Worm (Caenorhabditis elegans) whole organism, L3 larva: Measurements from ENCODE around the gene emb-9.

Experiments
- R02D3.7 ChIP-seq: fragments of 150-350 bp; optimal IDR thresholded peaks from 2 replicates; lab custom pipeline; 2014; ENCODE audit warnings: missing biosample characterization, missing genetic modification characterization
- ZK546.5 ChIP-seq: sonication (generic microtip); optimal IDR thresholded peaks from 2 replicates; lab custom pipeline; 2017; ENCODE audit warnings: missing biosample characterization, missing genetic modification characterization
- ceh-16 ChIP-seq: sonication (generic microtip); optimal IDR thresholded peaks from 2 replicates; lab custom pipeline; 2017; ENCODE audit warnings: missing biosample characterization, missing genetic modification characterization
- ceh-9 ChIP-seq: sonication (generic microtip); optimal IDR thresholded peaks from 2 replicates; lab custom pipeline; 2018; ENCODE audit warnings: missing biosample characterization, missing genetic modification characterization
- daf-12 ChIP-seq: fragments of 150-350 bp; optimal IDR thresholded peaks from 2 replicates; lab custom pipeline; 2014; ENCODE audit warnings: missing biosample characterization, missing genetic modification reagents, missing genetic modification characterization
- egl-27 ChIP-seq: sonication (generic microtip); optimal IDR thresholded peaks from 4 replicates; lab custom pipeline; 2017; ENCODE audit warnings: missing biosample characterization, missing genetic modification reagents, missing genetic modification characterization
- elt-1 ChIP-seq: fragments of 150-350 bp; optimal IDR thresholded peaks from 2 replicates; lab custom pipeline; 2014; ENCODE audit warnings: missing biosample characterization, missing genetic modification characterization
- elt-2 ChIP-seq: sonication (generic microtip); optimal IDR thresholded peaks from 2 replicates; lab custom pipeline; 2016; ENCODE audit warnings: missing genetic modification reagents, mild to moderate bottlenecking, missing genetic modification characterization, missing compliant biosample characterization
- elt-3 ChIP-seq, 3 experiments: fragments of 150-350 bp in 1 of 3; sonication (generic microtip) in 2 of 3; optimal IDR thresholded peaks; 2 replicates in 2 of 3; 4 replicates in 1 of 3; lab custom pipeline; 2014 to 2017; ENCODE audit warnings: missing biosample characterization in 3 of 3, missing genetic modification characterization in 3 of 3
- fkh-10 ChIP-seq: sonication (generic microtip); optimal IDR thresholded peaks from 2 replicates; lab custom pipeline; 2017; ENCODE audit warnings: missing biosample characterization, missing genetic modification reagents, missing genetic modification characterization
- fkh-2 ChIP-seq: fragments of 150-350 bp; optimal IDR thresholded peaks from 2 replicates; lab custom pipeline; 2014; ENCODE audit warnings: missing biosample characterization, missing genetic modification reagents, missing genetic modification characterization
- fos-1 ChIP-seq: fragments of 150-350 bp; optimal IDR thresholded peaks from 2 replicates; lab custom pipeline; 2014; ENCODE audit warnings: missing biosample characterization, missing genetic modification characterization
- jun-1 ChIP-seq: fragments of 150-350 bp; optimal IDR thresholded peaks from 2 replicates; lab custom pipeline; 2014; ENCODE audit warnings: missing biosample characterization, missing genetic modification reagents, missing genetic modification characterization
- lin-15B ChIP-seq: fragments of 150-350 bp; optimal IDR thresholded peaks from 2 replicates; lab custom pipeline; 2014; ENCODE audit warnings: missing biosample characterization, missing genetic modification characterization
- mml-1 ChIP-seq: fragments of 150-350 bp; sonication (generic microtip); optimal IDR thresholded peaks from 3 replicates; lab custom pipeline; 2014; ENCODE audit warnings: missing biosample characterization, missing genetic modification characterization
- nfya-1 ChIP-seq: sonication (generic microtip); optimal IDR thresholded peaks from 2 replicates; lab custom pipeline; 2017; ENCODE audit warnings: missing genetic modification characterization, mild to moderate bottlenecking, missing compliant biosample characterization, antibody characterized with exemption, moderate library complexity; ENCODE audit not compliant: insufficient read depth
- nhr-11 ChIP-seq: fragments of 150-350 bp; optimal IDR thresholded peaks from 2 replicates; lab custom pipeline; 2014; ENCODE audit warnings: missing biosample characterization, missing genetic modification characterization
- nhr-12 ChIP-seq: fragments of 150-350 bp; optimal IDR thresholded peaks from 2 replicates; lab custom pipeline; 2014; ENCODE audit warnings: missing biosample characterization, missing genetic modification characterization
- nhr-23 ChIP-seq: fragments of 150-350 bp; optimal IDR thresholded peaks from 2 replicates; lab custom pipeline; 2014; ENCODE audit warnings: missing biosample characterization, missing genetic modification reagents, missing genetic modification characterization
- nhr-237 ChIP-seq: fragments of 150-350 bp; optimal IDR thresholded peaks from 2 replicates; lab custom pipeline; 2014; ENCODE audit warnings: missing biosample characterization, missing genetic modification characterization
- nhr-25 ChIP-seq: sonication (generic microtip); optimal IDR thresholded peaks from 2 replicates; lab custom pipeline; 2017; ENCODE audit warnings: missing biosample characterization, missing genetic modification characterization
- nhr-28 ChIP-seq: fragments of 150-350 bp; optimal IDR thresholded peaks from 2 replicates; lab custom pipeline; 2014; ENCODE audit warnings: missing biosample characterization, missing genetic modification characterization
- nhr-43 ChIP-seq: sonication (generic microtip); optimal IDR thresholded peaks from 2 replicates; lab custom pipeline; 2016; ENCODE audit warnings: mild to moderate bottlenecking, missing genetic modification characterization, missing compliant biosample characterization; ENCODE audit not compliant: poor library complexity, severe bottlenecking
- nhr-76 ChIP-seq: fragments of 150-350 bp; sonication (generic microtip); optimal IDR thresholded peaks from 5 replicates; lab custom pipeline; 2014; ENCODE audit warnings: missing biosample characterization, missing genetic modification characterization
- nhr-77 ChIP-seq: fragments of 150-350 bp; optimal IDR thresholded peaks from 2 replicates; lab custom pipeline; 2014; ENCODE audit warnings: missing biosample characterization, missing genetic modification characterization
- pha-4 ChIP-seq: fragments of 150-350 bp; optimal IDR thresholded peaks from 2 replicates; lab custom pipeline; 2014; ENCODE audit warnings: missing biosample characterization, missing genetic modification reagents, missing genetic modification characterization
- pqm-1 ChIP-seq: fragments of 150-350 bp; optimal IDR thresholded peaks from 2 replicates; lab custom pipeline; 2017; ENCODE audit warnings: missing biosample characterization, missing genetic modification characterization, inconsistent platforms
- sea-2 ChIP-seq: fragments of 150-350 bp; sonication (generic microtip); optimal IDR thresholded peaks from 4 replicates; lab custom pipeline; 2014; ENCODE audit warnings: missing biosample characterization, missing genetic modification reagents, missing genetic modification characterization
- skn-1 ChIP-seq: fragments of 150-350 bp; optimal IDR thresholded peaks from 2 replicates; lab custom pipeline; 2014; ENCODE audit warnings: missing biosample characterization, missing genetic modification characterization
- snpc-4 ChIP-seq: fragments of 150-350 bp; optimal IDR thresholded peaks from 2 replicates; lab custom pipeline; 2014; ENCODE audit warnings: missing biosample characterization, missing genetic modification characterization
- tbx-2 ChIP-seq: sonication (generic microtip); optimal IDR thresholded peaks from 2 replicates; lab custom pipeline; 2016; ENCODE audit warnings: mild to moderate bottlenecking, missing genetic modification characterization, missing compliant biosample characterization
- unc-39 ChIP-seq: sonication (generic microtip); optimal IDR thresholded peaks from 4 replicates; lab custom pipeline; 2017; ENCODE audit warnings: missing biosample characterization, missing genetic modification characterization
- unc-62 ChIP-seq: fragments of 150-350 bp; sonication (generic microtip); optimal IDR thresholded peaks from 4 replicates; lab custom pipeline; 2014; ENCODE audit warnings: missing biosample characterization, missing genetic modification reagents, missing genetic modification characterization
- zag-1 ChIP-seq: fragments of 150-350 bp; optimal IDR thresholded peaks from 2 replicates; lab custom pipeline; 2014; ENCODE audit warnings: missing biosample characterization, missing genetic modification characterization
- ztf-4 ChIP-seq: fragments of 150-350 bp; optimal IDR thresholded peaks from 2 replicates; lab custom pipeline; 2014; ENCODE audit warnings: missing biosample characterization, missing genetic modification characterization

The emb-9 gene

DNA sequence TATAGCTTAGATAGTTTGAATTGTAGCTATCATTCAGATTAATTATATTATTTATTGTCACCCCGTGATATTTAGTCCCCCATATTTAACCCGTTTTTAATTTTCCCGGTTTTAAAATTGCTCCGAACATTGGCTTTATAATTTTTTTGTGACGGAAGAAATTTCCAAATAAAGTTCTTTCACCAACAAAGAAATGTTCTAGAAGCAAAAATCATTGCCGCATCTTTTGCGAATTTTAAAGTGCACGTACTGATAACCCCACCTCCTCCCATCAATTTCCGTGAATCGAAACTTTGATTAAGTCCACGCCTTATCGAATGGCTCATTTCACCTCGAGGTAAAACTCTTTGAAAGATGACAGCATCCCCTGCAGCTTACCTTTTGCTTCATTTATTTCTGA is 19.5 kb downstream of the emb-9 start, which contains the start of gene C40H1.7:
C40H1.7 (plus strand) TSS at position 301 of the 400 bp plus-strand sequence.
- TF ChIP-seq ceh-16 (tag; lab: Kevin White, UChicago) (no peak), skn-1 (tag; lab: Kevin White, UChicago) (no peak), ZK546.5 (tag; lab: Kevin White, UChicago) (no peak), fkh-2 (tag; lab: Kevin White, UChicago) (no peak), elt-2 (tag; lab: Kevin White, UChicago) (peak; percentile 34), lin-15B (tag; lab: Kevin White, UChicago) (no peak), fkh-10 (GFP tag; lab: Kevin White, UChicago) (no peak)

DNA sequence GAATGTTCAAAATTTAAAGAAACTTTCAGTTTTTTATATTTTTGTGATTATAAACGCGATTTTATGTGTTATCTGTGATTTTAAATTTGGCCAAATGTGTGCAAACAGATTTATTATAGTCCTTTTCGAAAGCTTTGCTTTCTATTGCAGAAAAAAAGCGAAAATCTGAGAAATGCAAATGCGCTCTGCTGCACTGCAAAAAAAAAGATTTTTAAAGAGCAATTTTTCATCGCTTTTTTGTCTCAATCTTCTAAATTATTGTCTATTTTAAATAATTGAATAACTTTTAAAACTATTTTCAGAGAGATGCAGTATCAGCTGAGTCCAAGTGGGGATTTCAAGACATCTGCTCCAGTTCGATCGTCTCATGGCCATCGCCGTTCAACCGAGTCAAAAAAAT is 22.2 kb downstream of the emb-9 start, which contains the start of gene cpb-1:
cpb-1 (plus strand) TSS at position 301 of the 400 bp plus-strand sequence.
- TF ChIP-seq snpc-4 (no peak), nhr-25 (tag; lab: Kevin White, UChicago) (no peak), fos-1 (tag; lab: Kevin White, UChicago) (no peak), fkh-2 (tag; lab: Kevin White, UChicago) (no peak), nhr-23 (tag; lab: Kevin White, UChicago) (no peak), jun-1 (tag; lab: Kevin White, UChicago) (no peak), elt-2 (tag; lab: Kevin White, UChicago) (no peak)
- TF ChIP-seq, all 47 proteins: peak for 0

DNA sequence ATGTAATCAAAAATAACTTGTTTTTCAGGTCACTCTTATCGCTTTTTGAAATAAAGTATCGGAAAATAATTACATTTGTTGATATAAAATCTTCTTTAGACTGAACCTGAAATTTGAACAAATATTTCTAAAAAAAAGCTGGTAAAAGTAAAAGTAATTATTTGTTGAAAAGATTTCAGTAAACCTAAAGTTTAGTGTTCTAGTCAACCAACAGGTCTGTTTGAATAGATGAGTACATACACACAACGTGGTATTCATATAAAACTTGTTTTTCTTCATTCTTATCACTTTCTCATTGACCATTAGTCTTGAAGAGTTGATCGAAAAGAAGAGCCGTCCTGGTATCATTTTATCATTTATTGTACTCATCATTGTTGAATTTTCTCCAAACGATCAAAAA is 24.6 kb downstream of the emb-9 start, which contains the start of gene C40H1.9:
C40H1.9 (plus strand) TSS at position 301 of the 400 bp plus-strand sequence.
- TF ChIP-seq pha-4: peak; percentile 16
- TF ChIP-seq nhr-28 (tag; lab: Kevin White, UChicago): no peak
- TF ChIP-seq tbx-2 (tag; lab: Kevin White, UChicago): no peak
- TF ChIP-seq, all 47 proteins: peak for 1

DNA sequence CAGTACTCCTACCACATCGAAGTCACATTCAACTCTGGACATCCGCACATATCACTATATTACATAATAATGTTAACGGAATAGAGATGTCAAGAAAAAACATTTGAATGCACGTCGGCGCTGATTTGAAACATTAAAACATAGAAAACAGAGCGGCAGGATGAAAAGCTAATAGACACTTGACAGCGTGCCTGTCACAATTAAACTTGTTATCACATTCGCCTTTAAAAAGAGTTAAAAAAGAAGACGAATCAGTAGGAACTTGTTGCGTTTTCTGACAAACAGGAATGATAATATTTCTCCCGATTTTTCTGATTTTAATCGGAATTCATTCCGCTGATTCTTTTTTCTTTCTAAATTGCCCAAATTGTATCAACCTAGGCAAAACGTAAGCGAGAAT is 26.6 kb downstream of the emb-9 start:
- TF ChIP-seq nhr-237 (tag; lab: Kevin White, UChicago): no peak
- peak; percentile 70 for TF ChIP-seq elt-2 (tag; lab: Kevin White, UChicago)
- TF ChIP-seq, all 47 proteins: peak for 1

DNA sequence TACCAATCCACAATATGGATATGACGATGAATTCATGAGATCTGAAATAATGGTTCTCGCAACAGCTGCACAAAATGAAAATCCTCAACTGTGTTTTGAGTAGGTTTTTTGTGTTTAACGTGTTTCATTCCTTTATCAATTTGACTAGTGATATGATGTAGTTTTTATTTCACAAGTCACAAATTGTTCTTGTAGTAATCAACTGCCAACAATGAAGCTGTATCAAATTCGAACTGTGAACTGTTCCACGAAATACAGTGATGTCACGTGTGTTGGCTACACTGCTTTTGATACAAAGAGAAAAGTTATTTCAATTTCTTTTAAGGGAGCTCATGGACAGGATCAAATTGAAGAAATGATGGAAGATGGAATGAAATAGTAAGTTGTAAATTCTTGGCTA is 29.1 kb downstream of the emb-9 start:
- TF ChIP-seq pqm-1 (tag; lab: Kevin White, UChicago) (peak; percentile 24), nhr-43 (tag; lab: Kevin White, UChicago) (no peak), elt-2 (tag; lab: Kevin White, UChicago) (peak; percentile 67), skn-1 (tag; lab: Kevin White, UChicago) (no peak), pha-4 (no peak), zag-1 (tag; lab: Kevin White, UChicago) (no peak), nhr-12 (tag; lab: Kevin White, UChicago) (no peak), egl-27 (tag; lab: Kevin White, UChicago) (no peak), unc-62 (GFP tag; lab: Kevin White, UChicago) (no peak)

DNA sequence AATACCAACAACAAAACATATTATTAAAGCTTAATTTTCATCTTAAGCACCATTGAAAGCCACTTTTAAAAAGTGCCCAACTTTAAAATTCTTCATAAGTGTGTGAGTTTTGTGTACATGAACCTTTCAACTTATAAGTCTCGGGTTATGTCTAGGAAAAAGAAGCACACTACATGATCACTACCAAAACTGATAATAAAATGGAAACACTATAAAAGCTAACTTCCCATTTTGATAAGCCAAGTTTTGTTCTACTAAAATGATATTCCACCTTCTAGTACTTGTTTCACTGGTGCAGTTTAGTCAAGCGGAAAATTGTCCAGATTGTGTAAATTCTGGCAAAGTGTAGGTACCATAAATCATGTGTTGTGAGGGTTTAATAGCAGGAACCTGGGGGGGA is 29.8 kb downstream of the emb-9 start, which contains the start of gene C40H1.8:
C40H1.8 (plus strand) TSS at position 242 of the 400 bp plus-strand sequence.
- TF ChIP-seq elt-2 (tag; lab: Kevin White, UChicago) (peak; percentile 51), jun-1 (tag; lab: Kevin White, UChicago) (no peak)

DNA sequence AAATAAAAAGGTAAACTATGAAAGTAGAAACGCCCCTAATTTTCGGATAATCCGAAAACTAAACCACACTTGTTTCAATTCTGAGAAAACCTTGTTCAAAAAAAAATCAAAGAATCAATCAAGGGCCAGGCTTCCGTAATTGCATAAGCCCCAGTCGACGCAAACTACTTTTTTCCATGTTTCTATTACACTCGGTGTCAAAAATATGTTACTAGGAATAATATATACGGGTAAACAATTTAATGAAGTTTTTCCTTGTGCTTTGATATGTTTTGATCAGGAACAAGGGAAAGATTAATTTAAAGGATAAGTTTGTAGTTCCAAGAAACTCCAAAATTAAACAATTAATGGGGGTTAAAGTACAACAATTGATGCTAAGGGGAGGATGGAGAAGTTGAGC is 34.4 kb downstream of the emb-9 start:
- TF ChIP-seq nhr-11 (tag; lab: Kevin White, UChicago) (peak; percentile 76), nhr-43 (tag; lab: Kevin White, UChicago) (no peak)

DNA sequence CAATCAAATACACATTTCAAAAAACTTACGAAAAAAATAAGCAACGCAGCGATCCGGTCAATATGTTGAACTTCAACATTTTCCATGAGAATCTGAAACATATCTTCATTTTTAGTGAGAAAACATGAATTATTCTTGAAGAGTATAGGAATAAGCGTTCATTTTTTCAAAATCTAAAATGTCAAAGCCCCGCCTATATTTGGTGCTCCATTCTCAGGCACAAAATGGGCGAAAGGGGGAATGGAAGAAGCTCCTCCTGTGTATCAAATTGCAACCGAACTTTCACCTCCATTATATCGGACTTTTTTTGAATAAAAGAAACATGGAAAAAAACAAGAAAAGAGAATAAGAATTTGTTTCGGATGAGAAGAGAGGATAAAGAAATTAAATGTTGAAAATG is 37.7 kb downstream of the emb-9 start, which contains the start of gene srx-45:
srx-45 (minus strand) TSS at position 101 of the 400 bp plus-strand sequence.
- no peak for TF ChIP-seq ceh-16 (tag; lab: Kevin White, UChicago)
- TF ChIP-seq mml-1 (tag; lab: Kevin White, UChicago): no peak
- no peak for TF ChIP-seq ztf-4 (tag; lab: Kevin White, UChicago)
- no peak for TF ChIP-seq sea-2 (GFP tag; lab: Kevin White, UChicago)
- TF ChIP-seq ceh-9 (tag; lab: Kevin White, UChicago): no peak
- TF ChIP-seq nhr-12 (tag; lab: Kevin White, UChicago): no peak
- TF ChIP-seq daf-12 (tag; lab: Kevin White, UChicago): no peak
- TF ChIP-seq ZK546.5 (tag; lab: Kevin White, UChicago): no peak
- no peak for TF ChIP-seq unc-39 (tag; lab: Kevin White, UChicago)
- TF ChIP-seq egl-27 (tag; lab: Kevin White, UChicago): no peak
- no peak for TF ChIP-seq jun-1 (tag; lab: Kevin White, UChicago)
- TF ChIP-seq elt-3 (tag; optimal IDR thresholded peaks at IDR 0.05; lab: Kevin White, UChicago): no peak
- no peak for TF ChIP-seq nhr-28 (tag; lab: Kevin White, UChicago)
- no peak for TF ChIP-seq R02D3.7 (tag; lab: Kevin White, UChicago)
- no peak for TF ChIP-seq nfya-1 (tag; lab: Kevin White, UChicago)
- TF ChIP-seq nhr-237 (tag; lab: Kevin White, UChicago): no peak
- TF ChIP-seq nhr-76: no peak
- TF ChIP-seq elt-1: no peak
- no peak for TF ChIP-seq nhr-77 (tag; lab: Kevin White, UChicago)
